Worm (Caenorhabditis elegans): Measurements from ENCODE around the gene E01B7.2.

ce11 chrV:17962500-17962899 lies 40.9 kb downstream of the E01B7.2 start:
- TF ChIP-seq alr-1 (tag; optimal IDR thresholded peaks at IDR 0.05; ENCODE audit: borderline replicate concordance) (no peak), unc-62 (GFP tag; optimal IDR thresholded peaks at IDR 0.05) (no peak), ceh-82 (tag; optimal IDR thresholded peaks at IDR 0.05) (no peak), lsy-2 (tag; optimal IDR thresholded peaks at IDR 0.05) (no peak), nhr-85 (tag) (no peak), elt-3 (tag; optimal IDR thresholded peaks at IDR 0.05) (no peak), unc-98 (GFP tag; IDR thresholded peaks at IDR 0.05) (no peak), ceh-8 (GFP tag; optimal IDR thresholded peaks at IDR 0.05) (no peak), ama-1 (optimal IDR thresholded peaks at IDR 0.05) (no peak), nhr-71 (tag; optimal IDR thresholded peaks at IDR 0.05) (no peak), mdl-1 (tag; optimal IDR thresholded peaks at IDR 0.05) (no peak), hlh-17 (GFP tag; optimal IDR thresholded peaks at IDR 0.05; ENCODE audit: borderline replicate concordance) (no peak)
